Fruit fly (Drosophila melanogaster) whole organism, embryonic: ENCODE results near the gene CG15330.
A peak's percentile ranks its signal among the peaks of the same experiment; 100 is the strongest.

ENCODE experiments used
- Adf1 ChIP-seq: fragments of 200-800 bp; sonication (Bioruptor generic); IDR thresholded peaks from 2 replicates; pipeline ENCODE4 v1.3.6; 2022; ENCODE audit warnings: missing biosample characterization, missing genetic modification characterization
- CG11695 ChIP-seq: fragments of 200-800 bp; sonication (Bioruptor generic); IDR thresholded peaks from 3 replicates; pipeline ENCODE4 v1.3.6; 2022; ENCODE audit warnings: missing biosample characterization, missing genetic modification characterization
- CG1233 ChIP-seq: fragments of 200-800 bp; sonication (Bioruptor generic); optimal IDR thresholded peaks from 4 replicates; lab custom pipeline; 2018; ENCODE audit warnings: missing biosample characterization, mild to moderate bottlenecking, missing genetic modification characterization
- CG13775 ChIP-seq: fragments of 200-800 bp; sonication (Bioruptor generic); optimal IDR thresholded peaks from 3 replicates; lab custom pipeline; 2017; ENCODE audit warnings: missing biosample characterization, mild to moderate bottlenecking, missing genetic modification characterization
- CG15696 ChIP-seq: fragments of 200-800 bp; sonication (Bioruptor generic); optimal IDR thresholded peaks from 2 replicates; lab custom pipeline; 2019; ENCODE audit warnings: missing biosample characterization, mild to moderate bottlenecking, missing genetic modification characterization, moderate library complexity
- CG17802 ChIP-seq: fragments of 200-800 bp; sonication (Bioruptor generic); optimal IDR thresholded peaks from 2 replicates; lab custom pipeline; 2018; ENCODE audit warnings: missing biosample characterization, mild to moderate bottlenecking, missing genetic modification characterization, moderate library complexity
- CG2129 ChIP-seq: fragments of 200-800 bp; sonication (Bioruptor generic); IDR thresholded peaks from 2 replicates; pipeline ENCODE4 v1.3.6; 2022; ENCODE audit warnings: missing biosample characterization, missing genetic modification characterization; ENCODE audit not compliant: partially characterized antibody
- CG2712 ChIP-seq: fragments of 200-800 bp; optimal IDR thresholded peaks from 3 replicates; lab custom pipeline; 2019; ENCODE audit warnings: missing biosample characterization, mild to moderate bottlenecking, missing genetic modification characterization, moderate library complexity
- CG30403 ChIP-seq: fragments of 200-800 bp; sonication (Bioruptor generic); optimal IDR thresholded peaks from 3 replicates; lab custom pipeline; 2016; ENCODE audit warnings: missing biosample characterization, missing genetic modification characterization
- CG3163 ChIP-seq: fragments of 200-800 bp; sonication (Bioruptor generic); optimal IDR thresholded peaks from 3 replicates; lab custom pipeline; 2016; ENCODE audit warnings: missing biosample characterization, missing genetic modification characterization
- CG4328 ChIP-seq: fragments of 200-800 bp; sonication (Bioruptor generic); optimal IDR thresholded peaks from 3 replicates; lab custom pipeline; 2017; ENCODE audit warnings: missing biosample characterization, missing genetic modification reagents, missing genetic modification characterization
- CG4617 ChIP-seq: fragments of 200-800 bp; sonication (Bioruptor generic); optimal IDR thresholded peaks from 3 replicates; lab custom pipeline; 2016; ENCODE audit warnings: missing biosample characterization, missing genetic modification characterization, borderline replicate concordance
- CG6654 ChIP-seq: fragments of 200-800 bp; sonication (Bioruptor generic); optimal IDR thresholded peaks from 2 replicates; lab custom pipeline; 2017; ENCODE audit warnings: missing biosample characterization, mild to moderate bottlenecking, missing genetic modification characterization
- CG7839 ChIP-seq: fragments of 200-800 bp; sonication (Bioruptor generic); optimal IDR thresholded peaks from 3 replicates; lab custom pipeline; 2018; ENCODE audit warnings: missing biosample characterization, mild to moderate bottlenecking, missing genetic modification characterization, moderate library complexity
- CG7987 ChIP-seq: fragments of 200-800 bp; sonication (Bioruptor generic); optimal IDR thresholded peaks from 2 replicates; lab custom pipeline; 2018; ENCODE audit warnings: missing biosample characterization, mild to moderate bottlenecking, missing genetic modification characterization, moderate library complexity
- CG8089 ChIP-seq: fragments of 200-800 bp; sonication (Bioruptor generic); optimal IDR thresholded peaks from 3 replicates; lab custom pipeline; 2016; ENCODE audit warnings: missing biosample characterization, missing genetic modification characterization
- CG8281 ChIP-seq: fragments of 200-800 bp; sonication (Bioruptor generic); optimal IDR thresholded peaks from 2 replicates; lab custom pipeline; 2018; ENCODE audit warnings: missing biosample characterization, mild to moderate bottlenecking, missing genetic modification characterization, moderate library complexity
- CG8765 ChIP-seq: fragments of 200-800 bp; sonication (Bioruptor generic); IDR thresholded peaks from 2 replicates; pipeline ENCODE4 v1.3.6; 2022; ENCODE audit warnings: missing biosample characterization, missing genetic modification characterization
- CG9609 ChIP-seq: fragments of 200-800 bp; sonication (Bioruptor generic); optimal IDR thresholded peaks from 3 replicates; lab custom pipeline; 2016; ENCODE audit warnings: missing biosample characterization, missing genetic modification characterization
- CG9727 ChIP-seq: fragments of 200-800 bp; sonication (Bioruptor generic); optimal IDR thresholded peaks from 3 replicates; lab custom pipeline; 2017; ENCODE audit warnings: missing biosample characterization, mild to moderate bottlenecking, missing genetic modification characterization
- CG9932 ChIP-seq: fragments of 200-800 bp; sonication (Bioruptor generic); IDR thresholded peaks from 2 replicates; pipeline ENCODE4 v1.3.6; 2022; ENCODE audit warnings: missing biosample characterization, missing genetic modification characterization
- Dref ChIP-seq: fragments of 200-800 bp; sonication (Bioruptor generic); IDR thresholded peaks from 2 replicates; pipeline ENCODE4 v1.3.6; 2022; ENCODE audit warnings: missing biosample characterization, missing genetic modification characterization
- Hr39 ChIP-seq: fragments of >200 bp; optimal IDR thresholded peaks from 2 replicates; lab custom pipeline; 2017
- MBD-R2 ChIP-seq: fragments of 200-800 bp; sonication (Bioruptor generic); IDR thresholded peaks from 2 replicates; pipeline ENCODE4 v1.3.6; 2022; ENCODE audit warnings: missing biosample characterization, missing genetic modification characterization
- Mad ChIP-seq: fragments of 200-800 bp; sonication (Bioruptor generic); optimal IDR thresholded peaks from 2 replicates; lab custom pipeline; 2016; ENCODE audit warnings: missing biosample characterization, missing genetic modification characterization
- Neu2 ChIP-seq: fragments of 200-800 bp; sonication (Bioruptor generic); optimal IDR thresholded peaks from 3 replicates; lab custom pipeline; 2016; ENCODE audit warnings: missing biosample characterization, missing genetic modification characterization, borderline replicate concordance
- Oaz ChIP-seq: fragments of 200-800 bp; sonication (Bioruptor generic); IDR thresholded peaks from 2 replicates; pipeline ENCODE4 v1.3.6; 2022; ENCODE audit warnings: missing biosample characterization, missing genetic modification characterization
- Oli ChIP-seq: fragments of 200-800 bp; sonication (Bioruptor generic); optimal IDR thresholded peaks from 2 replicates; lab custom pipeline; 2018; ENCODE audit warnings: missing biosample characterization, mild to moderate bottlenecking, missing genetic modification characterization, moderate library complexity
- PHDP ChIP-seq: fragments of 200-800 bp; sonication (Bioruptor generic); optimal IDR thresholded peaks from 3 replicates; lab custom pipeline; 2018; ENCODE audit warnings: missing biosample characterization, mild to moderate bottlenecking, missing genetic modification characterization, moderate library complexity
- Ssrp ChIP-seq: fragments of 200-800 bp; sonication (Bioruptor generic); optimal IDR thresholded peaks from 2 replicates; lab custom pipeline; 2018; ENCODE audit warnings: missing biosample characterization, mild to moderate bottlenecking, missing genetic modification characterization, moderate library complexity
- ap ChIP-seq: fragments of 200-800 bp; sonication (Bioruptor generic); IDR thresholded peaks from 2 replicates; pipeline ENCODE4 v1.3.6; 2022; ENCODE audit warnings: missing biosample characterization, missing genetic modification characterization
- bcd ChIP-seq: fragments of 200-800 bp; sonication (Bioruptor generic); optimal IDR thresholded peaks from 2 replicates; lab custom pipeline; 2017; ENCODE audit warnings: missing biosample characterization, mild to moderate bottlenecking, missing genetic modification characterization
- bowl ChIP-seq: fragments of 200-800 bp; sonication (Bioruptor generic); IDR thresholded peaks from 2 replicates; pipeline ENCODE4 v1.3.6; 2022; ENCODE audit warnings: missing biosample characterization, missing genetic modification characterization
- br ChIP-seq: fragments of >200 bp; optimal IDR thresholded peaks from 2 replicates; lab custom pipeline; 2017
- bsh ChIP-seq, 2 experiments: fragments of 200-800 bp; sonication (Bioruptor generic); optimal IDR thresholded peaks; 2 replicates each; lab custom pipeline; 2017 to 2018; ENCODE audit warnings: mild to moderate bottlenecking in 2 of 2, missing biosample characterization in 2 of 2, missing genetic modification characterization in 2 of 2, moderate library complexity in 1 of 2
- cas ChIP-seq: fragments of 200-800 bp; sonication (Bioruptor generic); IDR thresholded peaks from 2 replicates; pipeline ENCODE4 v1.3.6; 2022; ENCODE audit warnings: missing biosample characterization, missing genetic modification characterization
- cato ChIP-seq: fragments of 200-800 bp; sonication (Bioruptor generic); optimal IDR thresholded peaks from 2 replicates; lab custom pipeline; 2016; ENCODE audit warnings: missing biosample characterization, missing genetic modification characterization, borderline replicate concordance
- chn ChIP-seq: fragments of 200-800 bp; sonication (Bioruptor generic); optimal IDR thresholded peaks from 2 replicates; lab custom pipeline; 2016; ENCODE audit warnings: missing biosample characterization, missing genetic modification characterization
- croc ChIP-seq: fragments of 200-800 bp; sonication (Bioruptor generic); conservative IDR thresholded peaks from 3 replicates; pipeline ENCODE4 v1.3.6; 2022; ENCODE audit warnings: missing biosample characterization, missing genetic modification characterization
- da ChIP-seq: fragments of 200-800 bp; sonication (Bioruptor generic); optimal IDR thresholded peaks from 2 replicates; lab custom pipeline; 2016; ENCODE audit warnings: missing biosample characterization, missing genetic modification characterization
- dan ChIP-seq: fragments of 200-800 bp; sonication (Bioruptor generic); IDR thresholded peaks from 2 replicates; pipeline ENCODE4 v1.3.6; 2022; ENCODE audit warnings: missing biosample characterization, missing genetic modification characterization
- dati ChIP-seq: fragments of 200-800 bp; sonication (Bioruptor generic); IDR thresholded peaks from 2 replicates; pipeline ENCODE4 v1.3.6; 2022; ENCODE audit warnings: missing biosample characterization, missing genetic modification characterization
- fd3F ChIP-seq: fragments of 200-800 bp; sonication (Bioruptor generic); optimal IDR thresholded peaks from 2 replicates; lab custom pipeline; 2018; ENCODE audit warnings: missing biosample characterization, mild to moderate bottlenecking, missing genetic modification characterization, moderate library complexity
- fru ChIP-seq: fragments of >200 bp; optimal IDR thresholded peaks from 2 replicates; lab custom pipeline; 2017
- gce ChIP-seq: fragments of 200-800 bp; sonication (Bioruptor generic); IDR thresholded peaks from 3 replicates; pipeline ENCODE4 v1.3.6; 2022; ENCODE audit warnings: missing biosample characterization, missing genetic modification characterization
- gcm ChIP-seq: fragments of 200-800 bp; sonication (Bioruptor generic); optimal IDR thresholded peaks from 2 replicates; lab custom pipeline; 2019; ENCODE audit warnings: missing biosample characterization, mild to moderate bottlenecking, missing genetic modification characterization, moderate library complexity
- h ChIP-seq: fragments of >200 bp; optimal IDR thresholded peaks from 2 replicates; lab custom pipeline; 2017
- jigr1 ChIP-seq: fragments of 200-800 bp; sonication (Bioruptor generic); IDR thresholded peaks from 3 replicates; pipeline ENCODE4 v1.3.6; 2022; ENCODE audit warnings: missing biosample characterization, missing genetic modification characterization
- nmo ChIP-seq: fragments of 200-800 bp; sonication (Bioruptor generic); optimal IDR thresholded peaks from 2 replicates; lab custom pipeline; 2018; ENCODE audit warnings: missing biosample characterization, mild to moderate bottlenecking, missing genetic modification characterization, moderate library complexity
- pita ChIP-seq: fragments of 200-800 bp; sonication (Bioruptor generic); optimal IDR thresholded peaks from 2 replicates; lab custom pipeline; 2017; ENCODE audit warnings: missing biosample characterization, mild to moderate bottlenecking, missing genetic modification characterization
- pzg ChIP-seq: fragments of 200-800 bp; sonication (Bioruptor generic); optimal IDR thresholded peaks from 3 replicates; lab custom pipeline; 2018; ENCODE audit warnings: missing biosample characterization, mild to moderate bottlenecking, missing genetic modification characterization, moderate library complexity
- slbo ChIP-seq: fragments of 200-800 bp; sonication (Bioruptor generic); IDR thresholded peaks from 2 replicates; pipeline ENCODE4 v1.3.6; 2022; ENCODE audit warnings: missing biosample characterization, missing genetic modification characterization
- sob ChIP-seq: fragments of 200-800 bp; sonication (Bioruptor generic); IDR thresholded peaks from 2 replicates; pipeline ENCODE4 v1.3.6; 2022; ENCODE audit warnings: missing biosample characterization, missing genetic modification characterization
- yki ChIP-seq: fragments of >200 bp; optimal IDR thresholded peaks from 3 replicates; lab custom pipeline; 2018

Gene CG15330

dm6 chrX:7931028-7931549 is 24.8 kb upstream of the CG15330 start, which contains the start of gene mahe (continued):
- TF ChIP-seq Ssrp (tag; lab: Kevin White, UChicago) (no peak), CG8765 (GFP tag; lab: Robert Waterston, UW) (no peak), bcd (GFP tag; lab: Kevin White, UChicago) (no peak), CG11695 (no peak), CG9727 (GFP tag; lab: Kevin White, UChicago) (no peak), nmo (GFP tag; lab: Kevin White, UChicago) (no peak), dan (GFP tag; lab: Robert Waterston, UW) (no peak), CG9609 (GFP tag; lab: Kevin White, UChicago) (no peak), Oaz (GFP tag; lab: Robert Waterston, UW) (no peak), CG8281 (tag; lab: Kevin White, UChicago) (no peak), CG13775 (GFP tag; lab: Kevin White, UChicago) (no peak), CG2712 (tag; lab: Kevin White, UChicago) (no peak), Dref (GFP tag; lab: Robert Waterston, UW) (peak; percentile 85), sob (GFP tag; lab: Robert Waterston, UW) (no peak), da (GFP tag; lab: Kevin White, UChicago) (no peak), CG6654 (GFP tag; lab: Kevin White, UChicago) (no peak), gcm (no peak), CG30403 (GFP tag; lab: Kevin White, UChicago) (no peak), MBD-R2 (GFP tag; lab: Robert Waterston, UW) (no peak), fd3F (GFP tag; lab: Kevin White, UChicago) (no peak), dati (no peak), fru (no peak), CG1233 (peak; percentile 60), Neu2 (GFP tag; lab: Kevin White, UChicago) (no peak), CG8089 (GFP tag; lab: Kevin White, UChicago) (no peak), bowl (no peak), CG4617 (GFP tag; lab: Kevin White, UChicago) (peak; percentile 13), Oli (no peak), pzg (peak; percentile 57), CG7987 (GFP tag; lab: Kevin White, UChicago) (no peak), croc (GFP tag; lab: Robert Waterston, UW) (no peak), CG3163 (peak; percentile 71), ap (no peak), CG9932 (no peak), bsh (GFP tag; optimal IDR thresholded peaks at IDR 0.05; lab: Kevin White, UChicago) (no peak), h (lab: Kevin White, UChicago) (no peak), CG4328 (GFP tag; lab: Kevin White, UChicago) (no peak), pita (GFP tag; lab: Kevin White, UChicago) (no peak), cas (GFP tag; lab: Robert Waterston, UW) (no peak), chn (no peak), CG15696 (tag; lab: Kevin White, UChicago) (no peak), Hr39 (lab: Kevin White, UChicago) (no peak), br (lab: Kevin White, UChicago) (no peak), slbo (GFP tag; lab: Robert Waterston, UW) (no peak), Mad (GFP tag; lab: Kevin White, UChicago) (no peak), PHDP (no peak), gce (no peak), cato (GFP tag; lab: Kevin White, UChicago) (no peak), jigr1 (no peak; the same call in 2 of the 3 replicates), CG2129 (GFP tag; lab: Robert Waterston, UW) (peak; percentile 77), Adf1 (GFP tag; lab: Robert Waterston, UW) (no peak), yki (lab: Kevin White, UChicago) (peak; percentile 43), CG7839 (tag; lab: Kevin White, UChicago) (no peak), CG17802 (tag; lab: Kevin White, UChicago) (no peak)
